Worm (Caenorhabditis elegans) whole organism, young adult: Measurements from ENCODE around the gene igcm-4.

ENCODE experiments used
- Y56A3A.18 ChIP-seq: fragments of 200-800 bp; sonication (Bioruptor generic); IDR thresholded peaks from 2 replicates; pipeline ENCODE4 v1.3.6; 2022; ENCODE audit warnings: missing genetic modification reagents, missing genetic modification characterization, missing compliant biosample characterization
- nfya-1 ChIP-seq: sonication (generic microtip); optimal IDR thresholded peaks from 2 replicates; lab custom pipeline; 2017; ENCODE audit warnings: antibody characterized with exemption, missing compliant biosample characterization, missing genetic modification characterization, borderline replicate concordance; ENCODE audit not compliant: insufficient read depth
- nhr-80 ChIP-seq: sonication (generic microtip); optimal IDR thresholded peaks from 2 replicates; lab custom pipeline; 2016; ENCODE audit warnings: missing genetic modification characterization, missing compliant biosample characterization

DNA sequence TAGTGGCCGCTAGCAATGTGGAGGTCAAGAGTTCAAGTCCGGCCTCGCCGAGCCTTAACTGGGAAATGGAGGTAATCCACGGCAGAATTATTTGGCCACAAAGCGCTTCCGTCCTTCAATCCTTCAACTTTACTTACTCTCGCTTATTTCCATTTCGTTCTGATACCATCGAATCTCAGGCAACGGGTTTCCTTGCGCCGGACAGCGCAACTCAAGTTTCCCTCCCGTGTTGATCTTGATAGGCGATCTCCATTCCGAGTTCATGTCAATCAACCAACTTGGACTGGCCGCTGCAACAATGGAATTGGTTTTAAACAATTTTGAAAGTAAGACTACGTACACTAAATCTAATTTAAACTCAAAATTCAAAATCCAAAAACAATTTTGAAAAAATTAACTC lies 5.3 kb downstream of the igcm-4 start:
- TF ChIP-seq nhr-80 (tag; lab: Kevin White, UChicago) (no peak), Y56A3A.18 (GFP tag; lab: Robert Waterston, UW) (no peak), nfya-1 (tag; lab: Kevin White, UChicago) (no peak)
